Worm (Caenorhabditis elegans) whole organism, L4 larva: Measurements from ENCODE around the gene F47B8.13.
A peak's percentile ranks its signal among the peaks of the same experiment; 100 is the strongest.

ENCODE experiments used
- D1046.2 ChIP-seq: fragments of 200-800 bp; sonication (Bioruptor generic); IDR thresholded peaks from 2 replicates; pipeline ENCODE4 v1.3.6; 2022; ENCODE audit warnings: missing genetic modification characterization, missing compliant biosample characterization
- F37D6.2 ChIP-seq: sonication (generic microtip); optimal IDR thresholded peaks from 2 replicates; lab custom pipeline; 2016; ENCODE audit warnings: mild to moderate bottlenecking, missing genetic modification characterization, missing compliant biosample characterization
- T26A8.4 ChIP-seq: fragments of 200-800 bp; sonication (Bioruptor generic); IDR thresholded peaks from 2 replicates; pipeline ENCODE4 v1.3.6; 2022; ENCODE audit warnings: missing genetic modification characterization, missing compliant biosample characterization
- Y48G9A.11 ChIP-seq: fragments of 200-800 bp; sonication (Bioruptor generic); IDR thresholded peaks from 2 replicates; pipeline ENCODE4 v1.3.6; 2022; ENCODE audit warnings: missing genetic modification reagents, missing genetic modification characterization, missing compliant biosample characterization
- aly-2 ChIP-seq: sonication (generic microtip); optimal IDR thresholded peaks from 2 replicates; lab custom pipeline; 2018; ENCODE audit warnings: missing biosample characterization, missing genetic modification characterization
- ama-1 ChIP-seq: fragments of 150-350 bp; optimal IDR thresholded peaks from 2 replicates; lab custom pipeline; 2014; ENCODE audit warnings: inconsistent platforms, mixed read lengths
- arid-1 ChIP-seq: fragments of 200-800 bp; sonication (Bioruptor generic); conservative IDR thresholded peaks from 2 replicates; pipeline ENCODE4 v1.3.6; 2022; ENCODE audit warnings: missing genetic modification reagents, missing genetic modification characterization, missing compliant biosample characterization
- attf-4 ChIP-seq: sonication (generic microtip); optimal IDR thresholded peaks from 3 replicates; lab custom pipeline; 2017; ENCODE audit warnings: missing biosample characterization, missing genetic modification characterization
- ceh-28 ChIP-seq: fragments of 150-350 bp; optimal IDR thresholded peaks from 2 replicates; lab custom pipeline; 2014; ENCODE audit warnings: missing biosample characterization, missing genetic modification reagents, missing genetic modification characterization
- ceh-32 ChIP-seq: sonication (generic microtip); optimal IDR thresholded peaks from 2 replicates; lab custom pipeline; 2016; ENCODE audit warnings: mild to moderate bottlenecking, missing genetic modification characterization, missing compliant biosample characterization; ENCODE audit not compliant: poor library complexity
- ces-1 ChIP-seq: fragments of 150-350 bp; sonication (generic microtip); optimal IDR thresholded peaks from 4 replicates; lab custom pipeline; 2014; ENCODE audit warnings: missing biosample characterization, missing genetic modification reagents, missing genetic modification characterization
- ctbp-1 ChIP-seq: fragments of 200-800 bp; sonication (Bioruptor generic); IDR thresholded peaks from 2 replicates; pipeline ENCODE4 v1.3.6; 2022; ENCODE audit warnings: missing genetic modification reagents, missing genetic modification characterization, missing compliant biosample characterization
- daf-19 ChIP-seq: fragments of 200-800 bp; sonication (Bioruptor generic); conservative IDR thresholded peaks from 2 replicates; pipeline ENCODE4 v1.3.6; 2022; ENCODE audit warnings: missing genetic modification characterization, missing compliant biosample characterization
- dmd-6 ChIP-seq: fragments of 200-800 bp; sonication (Bioruptor generic); IDR thresholded peaks from 2 replicates; pipeline ENCODE4 v1.3.6; 2022; ENCODE audit warnings: missing genetic modification reagents, missing genetic modification characterization, missing compliant biosample characterization
- egl-27 ChIP-seq: sonication (generic microtip); optimal IDR thresholded peaks from 3 replicates; lab custom pipeline; 2017; ENCODE audit warnings: missing biosample characterization, missing genetic modification reagents, missing genetic modification characterization
- egl-43 ChIP-seq: fragments of 200-800 bp; sonication (Bioruptor generic); IDR thresholded peaks from 2 replicates; pipeline ENCODE4 v1.3.6; 2022; ENCODE audit warnings: missing genetic modification reagents, missing genetic modification characterization, missing compliant biosample characterization
- fkh-10 ChIP-seq: fragments of 150-350 bp; optimal IDR thresholded peaks from 2 replicates; lab custom pipeline; 2014; ENCODE audit warnings: missing biosample characterization, missing genetic modification reagents, missing genetic modification characterization
- gei-8 ChIP-seq: fragments of 200-800 bp; sonication (Bioruptor generic); optimal IDR thresholded peaks from 2 replicates; lab custom pipeline; 2018; ENCODE audit warnings: mild to moderate bottlenecking, missing genetic modification characterization, missing compliant biosample characterization
- lin-13 ChIP-seq: fragments of 150-350 bp; optimal IDR thresholded peaks from 2 replicates; lab custom pipeline; 2014; ENCODE audit warnings: missing biosample characterization, missing genetic modification reagents, missing genetic modification characterization
- madf-9 ChIP-seq: fragments of 200-800 bp; sonication (Bioruptor generic); conservative IDR thresholded peaks from 2 replicates; pipeline ENCODE4 v1.3.6; 2022; ENCODE audit warnings: missing genetic modification reagents, missing genetic modification characterization, missing compliant biosample characterization
- mdt-29 ChIP-seq: fragments of 200-800 bp; sonication (Bioruptor generic); IDR thresholded peaks from 2 replicates; pipeline ENCODE4 v1.3.6; 2022; ENCODE audit warnings: missing genetic modification reagents, missing genetic modification characterization, missing compliant biosample characterization
- mes-2 ChIP-seq: sonication (generic microtip); optimal IDR thresholded peaks from 2 replicates; lab custom pipeline; 2016; ENCODE audit warnings: missing genotype, mild to moderate bottlenecking, missing genetic modification characterization, missing compliant biosample characterization; ENCODE audit not compliant: poor library complexity, severe bottlenecking
- nhr-10 ChIP-seq: fragments of 150-350 bp; optimal IDR thresholded peaks from 2 replicates; lab custom pipeline; 2014; ENCODE audit warnings: missing biosample characterization, missing genetic modification characterization
- nhr-11 ChIP-seq: fragments of 150-350 bp; optimal IDR thresholded peaks from 2 replicates; lab custom pipeline; 2014; ENCODE audit warnings: missing biosample characterization, missing genetic modification characterization
- nhr-25 ChIP-seq: sonication (generic microtip); optimal IDR thresholded peaks from 2 replicates; lab custom pipeline; 2017; ENCODE audit warnings: missing genetic modification characterization, mild to moderate bottlenecking, missing compliant biosample characterization, antibody characterized with exemption, moderate library complexity, borderline replicate concordance; ENCODE audit not compliant: insufficient read depth
- nhr-42 ChIP-seq: fragments of 200-800 bp; sonication (Bioruptor generic); IDR thresholded peaks from 2 replicates; pipeline ENCODE4 v1.3.6; 2022; ENCODE audit warnings: missing genetic modification characterization, missing compliant biosample characterization
- nhr-48 ChIP-seq: sonication (generic microtip); optimal IDR thresholded peaks from 2 replicates; lab custom pipeline; 2016; ENCODE audit warnings: mild to moderate bottlenecking, missing genetic modification characterization, missing compliant biosample characterization
- nhr-6 ChIP-seq: fragments of 150-350 bp; optimal IDR thresholded peaks from 2 replicates; lab custom pipeline; 2014; ENCODE audit warnings: missing biosample characterization, missing genetic modification characterization
- nhr-77 ChIP-seq: fragments of 150-350 bp; optimal IDR thresholded peaks from 2 replicates; lab custom pipeline; 2014; ENCODE audit warnings: missing biosample characterization, missing genetic modification characterization
- pqm-1 ChIP-seq: sonication (generic microtip); optimal IDR thresholded peaks from 2 replicates; lab custom pipeline; 2017; ENCODE audit warnings: missing biosample characterization, missing genetic modification characterization
- skn-1 ChIP-seq: fragments of 150-350 bp; optimal IDR thresholded peaks from 2 replicates; lab custom pipeline; 2014; ENCODE audit warnings: missing biosample characterization, missing genetic modification characterization
- snpc-1.2 ChIP-seq: fragments of 200-800 bp; sonication (Bioruptor generic); IDR thresholded peaks from 2 replicates; pipeline ENCODE4 v1.3.6; 2022; ENCODE audit warnings: missing genetic modification reagents, missing genetic modification characterization, missing compliant biosample characterization
- tag-97 ChIP-seq: fragments of 200-800 bp; sonication (Bioruptor generic); IDR thresholded peaks from 2 replicates; pipeline ENCODE4 v1.3.6; 2022; ENCODE audit warnings: missing genetic modification characterization, missing compliant biosample characterization
- tra-1 ChIP-seq: fragments of 200-800 bp; sonication (Bioruptor generic); IDR thresholded peaks from 2 replicates; pipeline ENCODE4 v1.3.6; 2022; ENCODE audit warnings: missing genetic modification reagents, missing genetic modification characterization, missing compliant biosample characterization
- unc-62 ChIP-seq, 3 experiments: fragments of 150-350 bp in 1 of 3; sonication (generic microtip); optimal IDR thresholded peaks in 2 of 3; peaks in 1 of 3; 1 replicate in 1 of 3; 2 replicates in 2 of 3; lab custom pipeline; 2014 to 2017; ENCODE audit warnings: missing biosample characterization in 3 of 3, missing genetic modification characterization in 3 of 3, missing genetic modification reagents in 3 of 3, missing genotype in 1 of 3
- zip-2 ChIP-seq: fragments of 150-350 bp; optimal IDR thresholded peaks from 2 replicates; lab custom pipeline; 2014; ENCODE audit warnings: missing biosample characterization, missing genetic modification characterization
- ztf-11 ChIP-seq: fragments of 150-350 bp; optimal IDR thresholded peaks from 2 replicates; lab custom pipeline; 2014; ENCODE audit warnings: missing biosample characterization, missing genetic modification characterization

Gene F47B8.13

ce11 chrV:14347234-14347826, 27.8 kb upstream of the F47B8.13 start, which contains the start of gene cept-2 (continued):
- peak; percentile 99 for TF ChIP-seq mes-2 (tag; lab: Kevin White, UChicago)
- TF ChIP-seq nhr-42 (GFP tag; lab: Robert Waterston, UW): peak; percentile 85
- no peak for TF ChIP-seq gei-8 (GFP tag; lab: Kevin White, UChicago)
- TF ChIP-seq nhr-11: peak; percentile 95
- TF ChIP-seq tag-97 (GFP tag; lab: Robert Waterston, UW): no peak
- no peak for TF ChIP-seq ama-1 (lab: Kevin White, UChicago)
- peak; percentile 48; the same call in 1 of the 2 replicates for TF ChIP-seq tra-1 (GFP tag; lab: Robert Waterston, UW)
- TF ChIP-seq pqm-1 (tag; lab: Kevin White, UChicago): no peak
- no peak for TF ChIP-seq nhr-48
- TF ChIP-seq fkh-10 (GFP tag; lab: Kevin White, UChicago): peak; percentile 94
- no peak for TF ChIP-seq madf-9 (GFP tag; lab: Robert Waterston, UW)
- no peak for TF ChIP-seq F37D6.2 (tag; lab: Kevin White, UChicago)
- TF ChIP-seq aly-2: no peak
- no peak for TF ChIP-seq mdt-29 (GFP tag; lab: Robert Waterston, UW)
- peak; percentile 100 for TF ChIP-seq nhr-6 (tag; lab: Kevin White, UChicago)
- peak; percentile 58; the same call in 1 of the 2 replicates for TF ChIP-seq snpc-1.2 (GFP tag; lab: Robert Waterston, UW)
- TF ChIP-seq ztf-11: no peak
- peak; percentile 82 for TF ChIP-seq T26A8.4
- peak; percentile 73 for TF ChIP-seq dmd-6 (GFP tag; lab: Robert Waterston, UW)
- TF ChIP-seq ces-1: peak; percentile 38
- TF ChIP-seq skn-1 (tag; lab: Kevin White, UChicago): no peak

ce11 chrV:14341672-14342071, 22.1 kb upstream of the F47B8.13 start, which contains the start of gene F47B8.10:
F47B8.10 (plus strand) TSS chrV:14341972.
- TF ChIP-seq unc-62 (GFP tag; optimal IDR thresholded peaks at IDR 0.05 in 1 of 2; lab: Kevin White, UChicago) (peak in 1 of 2 experiments; percentile 79), unc-62 (tag; optimal IDR thresholded peaks at IDR 0.05; lab: Kevin White, UChicago) (no peak), zip-2 (tag; lab: Kevin White, UChicago) (no peak)

ce11 chrV:14336655-14337054, 17.1 kb upstream of the F47B8.13 start, which contains the start of gene srm-6:
srm-6 (plus strand) TSS chrV:14336955.
- TF ChIP-seq pqm-1 (tag; lab: Kevin White, UChicago) (no peak), arid-1 (no peak)

- TF ChIP-seq ceh-28 (tag; lab: Kevin White, UChicago) (no peak), nhr-25 (tag; lab: Kevin White, UChicago) (no peak), daf-19 (GFP tag; lab: Robert Waterston, UW) (no peak), aly-2 (no peak), lin-13 (GFP tag; lab: Kevin White, UChicago) (no peak), egl-27 (no peak), tra-1 (GFP tag; lab: Robert Waterston, UW) (no peak), nhr-77 (tag; lab: Kevin White, UChicago) (no peak), pqm-1 (tag; lab: Kevin White, UChicago) (no peak), attf-4 (no peak), dmd-6 (GFP tag; lab: Robert Waterston, UW) (no peak), ces-1 (no peak), ceh-32 (tag; lab: Kevin White, UChicago) (no peak), ctbp-1 (no peak), nhr-10 (tag; lab: Kevin White, UChicago) (no peak), egl-43 (GFP tag; lab: Robert Waterston, UW) (no peak), Y48G9A.11 (GFP tag; lab: Robert Waterston, UW) (no peak), D1046.2 (GFP tag; lab: Robert Waterston, UW) (no peak)
- TF ChIP-seq, all 104 proteins: peak for 0
Observed at ce11 chrV:14334901-14335300, 15.4 kb upstream of the F47B8.13 start, which contains the start of gene srm-5. srm-5 (plus strand) TSS chrV:14335201.
